Fruit fly (Drosophila melanogaster) S2 (cell line): ENCODE data around the gene CG5196.

ENCODE experiments used
- CG8478 ChIP-seq: fragments of >200 bp; optimal IDR thresholded peaks from 2 replicates; lab custom pipeline; 2018
- CTCF ChIP-seq, 2 experiments: fragments of >200 bp; optimal IDR thresholded peaks; 2 replicates each; lab custom pipeline; 2018

- TF ChIP-seq CG8478 (lab: Kevin White, UChicago): no peak
- TF ChIP-seq CTCF (optimal IDR thresholded peaks at IDR 0.05; lab: Kevin White, UChicago): no peak
These were observed 40.8 kb downstream of the CG5196 start, which contains the start of gene CG18549 for dm6 chr3R:12448889-12449314.
